Fruit fly (Drosophila melanogaster) whole organism, embryonic: ENCODE data around the gene Lsd-1.

Experiments
- Aef1 ChIP-seq: fragments of 200-800 bp; sonication (Bioruptor generic); IDR thresholded peaks from 3 replicates; pipeline ENCODE4 v1.3.6; 2022; ENCODE audit warnings: missing biosample characterization, missing genetic modification characterization
- Bdp1 ChIP-seq: fragments of 200-800 bp; sonication (Bioruptor generic); optimal IDR thresholded peaks from 3 replicates; lab custom pipeline; 2016; ENCODE audit warnings: missing biosample characterization, missing genetic modification characterization
- CG13287 ChIP-seq: fragments of 200-800 bp; sonication (Bioruptor generic); IDR thresholded peaks from 2 replicates; pipeline ENCODE4 v1.3.6; 2022; ENCODE audit warnings: missing biosample characterization, missing genetic modification characterization; ENCODE audit not compliant: partially characterized antibody
- CG13624 ChIP-seq: fragments of 200-800 bp; sonication (Bioruptor generic); optimal IDR thresholded peaks from 2 replicates; lab custom pipeline; 2016; ENCODE audit warnings: missing biosample characterization, missing genetic modification characterization
- CG15269 ChIP-seq: fragments of 200-800 bp; sonication (Bioruptor generic); optimal IDR thresholded peaks from 2 replicates; lab custom pipeline; 2018; ENCODE audit warnings: missing biosample characterization, mild to moderate bottlenecking, missing genetic modification characterization, moderate library complexity
- CG15601 ChIP-seq: fragments of 200-800 bp; sonication (Bioruptor generic); optimal IDR thresholded peaks from 3 replicates; lab custom pipeline; 2019; ENCODE audit warnings: missing biosample characterization, mild to moderate bottlenecking, missing genetic modification characterization, moderate library complexity
- CG31365 ChIP-seq: fragments of 200-800 bp; sonication (Bioruptor generic); optimal IDR thresholded peaks from 2 replicates; lab custom pipeline; 2018; ENCODE audit warnings: missing biosample characterization, mild to moderate bottlenecking, missing genetic modification characterization
- CG33557 ChIP-seq: fragments of 200-800 bp; sonication (Bioruptor generic); optimal IDR thresholded peaks from 2 replicates; lab custom pipeline; 2019; ENCODE audit warnings: missing biosample characterization, mild to moderate bottlenecking, missing genetic modification characterization, moderate library complexity
- CG34224 ChIP-seq: fragments of 200-800 bp; sonication (Bioruptor generic); IDR thresholded peaks from 3 replicates; pipeline ENCODE4 v1.3.6; 2022; ENCODE audit warnings: missing biosample characterization, missing genetic modification characterization; ENCODE audit not compliant: partially characterized antibody
- CG6654 ChIP-seq: fragments of 200-800 bp; sonication (Bioruptor generic); optimal IDR thresholded peaks from 2 replicates; lab custom pipeline; 2017; ENCODE audit warnings: missing biosample characterization, mild to moderate bottlenecking, missing genetic modification characterization
- CG7839 ChIP-seq: fragments of 200-800 bp; sonication (Bioruptor generic); optimal IDR thresholded peaks from 3 replicates; lab custom pipeline; 2018; ENCODE audit warnings: missing biosample characterization, mild to moderate bottlenecking, missing genetic modification characterization, moderate library complexity
- CG8089 ChIP-seq: fragments of 200-800 bp; sonication (Bioruptor generic); optimal IDR thresholded peaks from 3 replicates; lab custom pipeline; 2016; ENCODE audit warnings: missing biosample characterization, missing genetic modification characterization
- CG9797 ChIP-seq: fragments of 200-800 bp; sonication (Bioruptor generic); optimal IDR thresholded peaks from 3 replicates; lab custom pipeline; 2018; ENCODE audit warnings: missing biosample characterization, mild to moderate bottlenecking, missing genetic modification characterization
- CTCF ChIP-seq: fragments of 200-800 bp; sonication (Bioruptor generic); optimal IDR thresholded peaks from 2 replicates; lab custom pipeline; 2017; ENCODE audit warnings: missing biosample characterization, mild to moderate bottlenecking, missing genetic modification characterization, moderate library complexity
- CoRest ChIP-seq: fragments of 200-800 bp; sonication (Bioruptor generic); optimal IDR thresholded peaks from 3 replicates; lab custom pipeline; 2018; ENCODE audit warnings: missing biosample characterization, mild to moderate bottlenecking, missing genetic modification characterization, moderate library complexity
- CrebB ChIP-seq: fragments of 200-800 bp; sonication (Bioruptor generic); optimal IDR thresholded peaks from 3 replicates; lab custom pipeline; 2018; ENCODE audit warnings: missing biosample characterization, mild to moderate bottlenecking, missing genetic modification characterization
- Dll ChIP-seq: fragments of 200-800 bp; sonication (Bioruptor generic); IDR thresholded peaks from 4 replicates; pipeline ENCODE4 v1.3.6; 2022; ENCODE audit warnings: missing biosample characterization, missing genetic modification characterization; ENCODE audit not compliant: partially characterized antibody
- Fer3 ChIP-seq: fragments of 200-800 bp; sonication (Bioruptor generic); optimal IDR thresholded peaks from 2 replicates; lab custom pipeline; 2018; ENCODE audit warnings: missing biosample characterization, mild to moderate bottlenecking, missing genetic modification characterization, moderate library complexity
- HmgZ ChIP-seq: fragments of 200-800 bp; sonication (Bioruptor generic); optimal IDR thresholded peaks from 2 replicates; lab custom pipeline; 2018; ENCODE audit warnings: missing biosample characterization, mild to moderate bottlenecking, missing genetic modification characterization
- Hmr ChIP-seq: fragments of 200-800 bp; sonication (Bioruptor generic); optimal IDR thresholded peaks from 3 replicates; lab custom pipeline; 2017; ENCODE audit warnings: mild to moderate bottlenecking, missing biosample characterization, missing genetic modification reagents, missing genetic modification characterization
- MESR4 ChIP-seq: fragments of 200-800 bp; sonication (Bioruptor generic); optimal IDR thresholded peaks from 2 replicates; lab custom pipeline; 2018; ENCODE audit warnings: missing biosample characterization, mild to moderate bottlenecking, missing genetic modification characterization, moderate library complexity
- Mes4 ChIP-seq: fragments of 200-800 bp; sonication (Bioruptor generic); optimal IDR thresholded peaks from 2 replicates; lab custom pipeline; 2016; ENCODE audit warnings: missing biosample characterization, missing genetic modification characterization
- NC2β ChIP-seq: fragments of 200-800 bp; sonication (Bioruptor generic); optimal IDR thresholded peaks from 2 replicates; lab custom pipeline; 2016; ENCODE audit warnings: missing biosample characterization, missing genetic modification characterization
- Nf-YC ChIP-seq: fragments of 200-800 bp; optimal IDR thresholded peaks from 3 replicates; lab custom pipeline; 2019; ENCODE audit warnings: missing biosample characterization, mild to moderate bottlenecking, missing genetic modification characterization, moderate library complexity
- Xrp1 ChIP-seq: fragments of 200-800 bp; sonication (Bioruptor generic); IDR thresholded peaks from 2 replicates; pipeline ENCODE4 v1.3.6; 2022; ENCODE audit warnings: missing biosample characterization, missing genetic modification characterization
- amos ChIP-seq: fragments of 200-800 bp; sonication (Bioruptor generic); IDR thresholded peaks from 2 replicates; pipeline ENCODE4 v1.3.6; 2022; ENCODE audit warnings: missing biosample characterization, missing genetic modification characterization; ENCODE audit not compliant: partially characterized antibody
- aop ChIP-seq: fragments of 200-800 bp; sonication (Bioruptor generic); IDR thresholded peaks from 2 replicates; pipeline ENCODE4 v1.3.6; 2022; ENCODE audit warnings: missing biosample characterization, missing genetic modification characterization
- br ChIP-seq: fragments of >200 bp; optimal IDR thresholded peaks from 2 replicates; lab custom pipeline; 2017
- ci ChIP-seq: fragments of 200-800 bp; sonication (Bioruptor generic); IDR thresholded peaks from 3 replicates; pipeline ENCODE4 v1.3.6; 2022; ENCODE audit warnings: missing biosample characterization, missing genetic modification characterization
- crp ChIP-seq, 2 experiments: fragments of 200-800 bp; sonication (Bioruptor generic); optimal IDR thresholded peaks; 2 replicates in 1 of 2; 3 replicates in 1 of 2; lab custom pipeline; 2017; ENCODE audit warnings: missing biosample characterization in 2 of 2, missing genetic modification characterization in 2 of 2, mild to moderate bottlenecking in 1 of 2, moderate library complexity in 1 of 2
- grau ChIP-seq: fragments of 200-800 bp; optimal IDR thresholded peaks from 3 replicates; lab custom pipeline; 2019; ENCODE audit warnings: missing biosample characterization, mild to moderate bottlenecking, missing genetic modification characterization, moderate library complexity
- her ChIP-seq: fragments of 200-800 bp; sonication (Bioruptor generic); optimal IDR thresholded peaks from 2 replicates; lab custom pipeline; 2016; ENCODE audit warnings: missing biosample characterization, missing genetic modification characterization
- hkb ChIP-seq, 2 experiments: fragments of 200-800 bp in 1 of 2; fragments of >200 bp in 1 of 2; sonication (Bioruptor generic) in 1 of 2; IDR thresholded peaks in 1 of 2; optimal IDR thresholded peaks in 1 of 2; 2 replicates each; pipeline versions ENCODE4 v1.3.6 to Lab custom; 2017 to 2022; ENCODE audit warnings: missing biosample characterization in 1 of 2, missing genetic modification characterization in 1 of 2
- kni ChIP-seq: fragments of 200-800 bp; sonication (Bioruptor generic); optimal IDR thresholded peaks from 3 replicates; lab custom pipeline; 2017; ENCODE audit warnings: mild to moderate bottlenecking, missing biosample characterization, missing genetic modification reagents, missing genetic modification characterization
- knrl ChIP-seq: fragments of 200-800 bp; sonication (Bioruptor generic); IDR thresholded peaks from 3 replicates; pipeline ENCODE4 v1.3.6; 2022; ENCODE audit warnings: missing biosample characterization, missing genetic modification characterization; ENCODE audit not compliant: partially characterized antibody
- mld ChIP-seq: fragments of 200-800 bp; sonication (Bioruptor generic); IDR thresholded peaks from 3 replicates; pipeline ENCODE4 v1.3.6; 2022; ENCODE audit warnings: missing biosample characterization, missing genetic modification characterization; ENCODE audit not compliant: partially characterized antibody
- onecut ChIP-seq: fragments of 200-800 bp; sonication (Bioruptor generic); IDR thresholded peaks from 2 replicates; pipeline ENCODE4 v1.3.6; 2022; ENCODE audit warnings: missing biosample characterization, missing genetic modification characterization
- pnt ChIP-seq: fragments of 200-800 bp; sonication (Bioruptor generic); optimal IDR thresholded peaks from 3 replicates; lab custom pipeline; 2016; ENCODE audit warnings: missing biosample characterization, missing genetic modification characterization
- rib ChIP-seq: fragments of 200-800 bp; sonication (Bioruptor generic); IDR thresholded peaks from 2 replicates; pipeline ENCODE4 v1.3.6; 2022; ENCODE audit warnings: missing biosample characterization, missing genetic modification characterization
- row ChIP-seq: fragments of 200-800 bp; sonication (Bioruptor generic); IDR thresholded peaks from 3 replicates; pipeline ENCODE4 v1.3.6; 2022; ENCODE audit warnings: missing biosample characterization, missing genetic modification characterization
- so ChIP-seq: fragments of 200-800 bp; sonication (Bioruptor generic); IDR thresholded peaks from 3 replicates; pipeline ENCODE4 v1.3.6; 2022; ENCODE audit warnings: missing biosample characterization, missing genetic modification characterization
- tap ChIP-seq: fragments of 200-800 bp; optimal IDR thresholded peaks from 3 replicates; lab custom pipeline; 2019; ENCODE audit warnings: missing biosample characterization, mild to moderate bottlenecking, missing genetic modification characterization, moderate library complexity
- tgo ChIP-seq: fragments of 200-800 bp; sonication (Bioruptor generic); IDR thresholded peaks from 3 replicates; pipeline ENCODE4 v1.3.6; 2022; ENCODE audit warnings: missing biosample characterization, missing genetic modification characterization
- tll ChIP-seq, 2 experiments: fragments of 200-800 bp in 1 of 2; fragments of >200 bp in 1 of 2; sonication (Bioruptor generic) in 1 of 2; optimal IDR thresholded peaks; 2 replicates each; lab custom pipeline; 2017 to 2019; ENCODE audit warnings: missing biosample characterization in 2 of 2, missing genetic modification characterization in 2 of 2, mild to moderate bottlenecking in 1 of 2, moderate library complexity in 1 of 2
- twi ChIP-seq: fragments of 200-800 bp; optimal IDR thresholded peaks from 2 replicates; lab custom pipeline; 2019; ENCODE audit warnings: missing biosample characterization, mild to moderate bottlenecking, missing genetic modification characterization, moderate library complexity
- tx ChIP-seq: fragments of 200-800 bp; sonication (Bioruptor generic); optimal IDR thresholded peaks from 2 replicates; lab custom pipeline; 2016; ENCODE audit warnings: missing biosample characterization, missing genetic modification characterization
- unc-4 ChIP-seq: fragments of 200-800 bp; sonication (Bioruptor generic); IDR thresholded peaks from 2 replicates; pipeline ENCODE4 v1.3.6; 2022; ENCODE audit warnings: missing biosample characterization, missing genetic modification characterization; ENCODE audit not compliant: partially characterized antibody
- zen2 ChIP-seq: fragments of 200-800 bp; sonication (Bioruptor generic); IDR thresholded peaks from 3 replicates; pipeline ENCODE4 v1.3.6; 2022; ENCODE audit warnings: missing biosample characterization, missing genetic modification characterization; ENCODE audit not compliant: partially characterized antibody

The Lsd-1 gene

dm6 chr3R:23732990-23733512 is 30.6 kb upstream of the Lsd-1 start, which contains the start of the genes Hmgcr and Rpn9 (continued):
- TF ChIP-seq Bdp1 (peak; percentile 20), tx (no peak), knrl (GFP tag; lab: Robert Waterston, UW) (peak; percentile 9; the same call in 1 of the 3 replicates), hkb (optimal IDR thresholded peaks at IDR 0.05; lab: Kevin White, UChicago) (peak; percentile 89), hkb (GFP tag; IDR thresholded peaks at IDR 0.05; lab: Robert Waterston, UW) (no peak), br (lab: Kevin White, UChicago) (no peak), grau (peak; percentile 26), amos (0 out of 2 replicates have a peak, but pooled peaks have one; percentile 16), HmgZ (tag; lab: Kevin White, UChicago) (peak; percentile 32), CG15269 (tag; lab: Kevin White, UChicago) (peak; percentile 16), Hmr (GFP tag; lab: Kevin White, UChicago) (peak; percentile 55), MESR4 (GFP tag; lab: Kevin White, UChicago) (peak; percentile 66), CTCF (peak; percentile 58), tll (GFP tag; optimal IDR thresholded peaks at IDR 0.05; lab: Kevin White, UChicago) (peak in 1 of 2 experiments; percentile 29), Xrp1 (GFP tag; lab: Robert Waterston, UW) (no peak), rib (no peak), CG7839 (tag; lab: Kevin White, UChicago) (peak; percentile 13), so (no peak; the same call in 2 of the 3 replicates), Fer3 (peak; percentile 3), CG9797 (GFP tag; lab: Kevin White, UChicago) (peak; percentile 97), CG13624 (GFP tag; lab: Kevin White, UChicago) (peak; percentile 14), Nf-YC (peak; percentile 38), crp (GFP tag; optimal IDR thresholded peaks at IDR 0.05; lab: Kevin White, UChicago) (peak; percentile 85 to 98), twi (tag; lab: Kevin White, UChicago) (peak; percentile 43), tgo (GFP tag; lab: Robert Waterston, UW) (no peak), tap (tag; lab: Kevin White, UChicago) (no peak), Dll (0 out of 4 replicates have a peak, but pooled peaks have one; percentile 40), NC2β (GFP tag; lab: Kevin White, UChicago) (peak; percentile 55), zen2 (0 out of 3 replicates have a peak, but pooled peaks have one; percentile 5), CrebB (tag; lab: Kevin White, UChicago) (peak; percentile 38), ci (GFP tag; lab: Robert Waterston, UW) (peak; percentile 65; the same call in 2 of the 3 replicates), CG6654 (no peak), CG34224 (peak; percentile 38; the same call in 1 of the 3 replicates), CG33557 (GFP tag; lab: Kevin White, UChicago) (peak; percentile 24), kni (no peak), mld (GFP tag; lab: Robert Waterston, UW) (0 out of 3 replicates have a peak, but pooled peaks have one; percentile 64), row (GFP tag; lab: Robert Waterston, UW) (0 out of 3 replicates have a peak, but pooled peaks have one; percentile 17), unc-4 (0 out of 2 replicates have a peak, but pooled peaks have one; percentile 44), CG15601 (peak; percentile 76), aop (GFP tag; lab: Robert Waterston, UW) (no peak), Mes4 (GFP tag; lab: Kevin White, UChicago) (peak; percentile 50), CG13287 (GFP tag; lab: Robert Waterston, UW) (peak; percentile 57; the same call in 1 of the 2 replicates), CG8089 (GFP tag; lab: Kevin White, UChicago) (peak; percentile 0), onecut (GFP tag; lab: Robert Waterston, UW) (peak; percentile 26; the same call in 1 of the 2 replicates), pnt (no peak), CG31365 (tag; lab: Kevin White, UChicago) (no peak), Aef1 (GFP tag; lab: Robert Waterston, UW) (no peak), CoRest (tag; lab: Kevin White, UChicago) (peak; percentile 55), her (no peak)
